Worm (Caenorhabditis elegans) whole organism, L4 larva: ENCODE results near the gene pigx-1.

Experiments used
- D1046.2 ChIP-seq: fragments of 200-800 bp; sonication (Bioruptor generic); IDR thresholded peaks from 2 replicates; pipeline ENCODE4 v1.3.6; 2022; ENCODE audit warnings: missing genetic modification characterization, missing compliant biosample characterization
- F10B5.3 ChIP-seq: sonication (generic microtip); optimal IDR thresholded peaks from 2 replicates; lab custom pipeline; 2016; ENCODE audit warnings: mild to moderate bottlenecking, missing genetic modification characterization, missing compliant biosample characterization
- F26F4.8 ChIP-seq: fragments of 200-800 bp; sonication (Bioruptor generic); conservative IDR thresholded peaks from 2 replicates; pipeline ENCODE4 v1.3.6; 2022; ENCODE audit warnings: missing genetic modification characterization, missing compliant biosample characterization
- F49E8.2 ChIP-seq: sonication (generic microtip); optimal IDR thresholded peaks from 2 replicates; lab custom pipeline; 2016; ENCODE audit warnings: missing compliant biosample characterization, mild to moderate bottlenecking, missing genetic modification characterization, borderline replicate concordance
- R02D3.7 ChIP-seq: fragments of 150-350 bp; sonication (generic microtip); optimal IDR thresholded peaks from 3 replicates; lab custom pipeline; 2014; ENCODE audit warnings: missing biosample characterization, missing genetic modification characterization
- T20F7.1 ChIP-seq: fragments of 200-800 bp; sonication (Bioruptor generic); optimal IDR thresholded peaks from 2 replicates; lab custom pipeline; 2018; ENCODE audit warnings: mild to moderate bottlenecking, missing genetic modification characterization, missing compliant biosample characterization
- aha-1 ChIP-seq: fragments of 150-350 bp; peaks from one replicate; lab custom pipeline; 2014; ENCODE audit warnings: missing biosample characterization, missing genetic modification characterization
- ama-1 ChIP-seq: fragments of 150-350 bp; optimal IDR thresholded peaks from 2 replicates; lab custom pipeline; 2014; ENCODE audit warnings: inconsistent platforms, mixed read lengths
- attf-4 ChIP-seq: sonication (generic microtip); optimal IDR thresholded peaks from 3 replicates; lab custom pipeline; 2017; ENCODE audit warnings: missing biosample characterization, missing genetic modification characterization
- ceh-20 ChIP-seq: fragments of 200-800 bp; sonication (Bioruptor generic); IDR thresholded peaks from 2 replicates; pipeline ENCODE4 v1.3.6; 2022; ENCODE audit warnings: missing genetic modification reagents, missing genetic modification characterization, missing compliant biosample characterization
- ceh-44 ChIP-seq: fragments of 200-800 bp; sonication (Bioruptor generic); IDR thresholded peaks from 2 replicates; pipeline ENCODE4 v1.3.6; 2022; ENCODE audit warnings: missing genetic modification reagents, missing genetic modification characterization, missing compliant biosample characterization
- ceh-62 ChIP-seq: sonication (generic microtip); optimal IDR thresholded peaks from 2 replicates; lab custom pipeline; 2017; ENCODE audit warnings: missing biosample characterization, missing genetic modification characterization
- ces-1 ChIP-seq: fragments of 150-350 bp; sonication (generic microtip); optimal IDR thresholded peaks from 4 replicates; lab custom pipeline; 2014; ENCODE audit warnings: missing biosample characterization, missing genetic modification reagents, missing genetic modification characterization
- ctbp-1 ChIP-seq: fragments of 200-800 bp; sonication (Bioruptor generic); IDR thresholded peaks from 2 replicates; pipeline ENCODE4 v1.3.6; 2022; ENCODE audit warnings: missing genetic modification reagents, missing genetic modification characterization, missing compliant biosample characterization
- daf-19 ChIP-seq: fragments of 200-800 bp; sonication (Bioruptor generic); conservative IDR thresholded peaks from 2 replicates; pipeline ENCODE4 v1.3.6; 2022; ENCODE audit warnings: missing genetic modification characterization, missing compliant biosample characterization
- daf-8 ChIP-seq: fragments of 200-800 bp; sonication (Bioruptor generic); IDR thresholded peaks from 2 replicates; pipeline ENCODE4 v1.3.6; 2022; ENCODE audit warnings: missing genetic modification characterization, missing compliant biosample characterization
- dmd-8 ChIP-seq: fragments of 200-800 bp; sonication (Bioruptor generic); IDR thresholded peaks from 2 replicates; pipeline ENCODE4 v1.3.6; 2022; ENCODE audit warnings: missing genetic modification characterization, missing compliant biosample characterization
- dmd-9 ChIP-seq: fragments of 200-800 bp; sonication (Bioruptor generic); IDR thresholded peaks from 2 replicates; pipeline ENCODE4 v1.3.6; 2022; ENCODE audit warnings: missing genetic modification reagents, missing genetic modification characterization, missing compliant biosample characterization
- dpl-1 ChIP-seq: fragments of 150-350 bp; optimal IDR thresholded peaks from 2 replicates; lab custom pipeline; 2014; ENCODE audit warnings: missing biosample characterization, missing genetic modification reagents, missing genetic modification characterization
- dve-1 ChIP-seq: sonication (generic microtip); optimal IDR thresholded peaks from 2 replicates; lab custom pipeline; 2017; ENCODE audit warnings: antibody characterized with exemption, mild to moderate bottlenecking, missing genetic modification characterization, missing compliant biosample characterization; ENCODE audit not compliant: insufficient read depth
- fkh-10 ChIP-seq: fragments of 150-350 bp; optimal IDR thresholded peaks from 2 replicates; lab custom pipeline; 2014; ENCODE audit warnings: missing biosample characterization, missing genetic modification reagents, missing genetic modification characterization
- fos-1 ChIP-seq: fragments of 150-350 bp; optimal IDR thresholded peaks from 2 replicates; lab custom pipeline; 2014; ENCODE audit warnings: missing biosample characterization, missing genetic modification characterization
- hif-1 ChIP-seq, 2 experiments: sonication (generic microtip); optimal IDR thresholded peaks; 2 replicates each; lab custom pipeline; 2016 to 2017; ENCODE audit warnings: missing compliant biosample characterization in 2 of 2, missing genetic modification characterization in 2 of 2, missing genetic modification reagents in 2 of 2, missing genotype in 2 of 2, mild to moderate bottlenecking in 1 of 2
- hmg-1.1 ChIP-seq: fragments of 200-800 bp; sonication (Bioruptor generic); IDR thresholded peaks from 2 replicates; pipeline ENCODE4 v1.3.6; 2022; ENCODE audit warnings: missing genetic modification reagents, missing genetic modification characterization, missing compliant biosample characterization
- lin-13 ChIP-seq: fragments of 150-350 bp; optimal IDR thresholded peaks from 2 replicates; lab custom pipeline; 2014; ENCODE audit warnings: missing biosample characterization, missing genetic modification reagents, missing genetic modification characterization
- lin-15B ChIP-seq: fragments of 150-350 bp; sonication (generic microtip); optimal IDR thresholded peaks from 3 replicates; lab custom pipeline; 2014; ENCODE audit warnings: missing biosample characterization, missing genetic modification characterization
- lin-39 ChIP-seq: fragments of 150-350 bp; optimal IDR thresholded peaks from 2 replicates; lab custom pipeline; 2014; ENCODE audit warnings: missing biosample characterization, missing genetic modification reagents, missing genetic modification characterization
- lsy-2 ChIP-seq, 2 experiments: fragments of 150-350 bp in 1 of 2; sonication (generic microtip) in 1 of 2; optimal IDR thresholded peaks; 2 replicates each; lab custom pipeline; 2014 to 2017; ENCODE audit warnings: missing biosample characterization in 2 of 2, missing genetic modification characterization in 2 of 2
- madf-5 ChIP-seq, 2 experiments: fragments of 200-800 bp; sonication (Bioruptor generic); IDR thresholded peaks; 2 replicates each; pipeline ENCODE4 v1.3.6; 2022; ENCODE audit warnings: missing compliant biosample characterization in 2 of 2, missing genetic modification characterization in 2 of 2
- mep-1 ChIP-seq: fragments of 150-350 bp; sonication (generic microtip); optimal IDR thresholded peaks from 3 replicates; lab custom pipeline; 2014; ENCODE audit warnings: missing biosample characterization, missing genetic modification characterization
- mes-2 ChIP-seq: sonication (generic microtip); optimal IDR thresholded peaks from 2 replicates; lab custom pipeline; 2016; ENCODE audit warnings: missing genotype, mild to moderate bottlenecking, missing genetic modification characterization, missing compliant biosample characterization; ENCODE audit not compliant: poor library complexity, severe bottlenecking
- mxl-3 ChIP-seq: fragments of 200-800 bp; sonication (Bioruptor generic); optimal IDR thresholded peaks from 2 replicates; lab custom pipeline; 2018; ENCODE audit warnings: mild to moderate bottlenecking, missing genetic modification characterization, missing compliant biosample characterization
- nhr-237 ChIP-seq: sonication (generic microtip); optimal IDR thresholded peaks from 2 replicates; lab custom pipeline; 2017; ENCODE audit warnings: missing biosample characterization, missing genetic modification characterization
- nhr-42 ChIP-seq: fragments of 200-800 bp; sonication (Bioruptor generic); IDR thresholded peaks from 2 replicates; pipeline ENCODE4 v1.3.6; 2022; ENCODE audit warnings: missing genetic modification characterization, missing compliant biosample characterization
- nhr-6 ChIP-seq: fragments of 150-350 bp; optimal IDR thresholded peaks from 2 replicates; lab custom pipeline; 2014; ENCODE audit warnings: missing biosample characterization, missing genetic modification characterization
- nhr-76 ChIP-seq: fragments of 150-350 bp; optimal IDR thresholded peaks from 2 replicates; lab custom pipeline; 2014; ENCODE audit warnings: missing biosample characterization, missing genetic modification characterization
- nhr-77 ChIP-seq: fragments of 150-350 bp; optimal IDR thresholded peaks from 2 replicates; lab custom pipeline; 2014; ENCODE audit warnings: missing biosample characterization, missing genetic modification characterization
- php-3 ChIP-seq: fragments of 200-800 bp; sonication (Bioruptor generic); IDR thresholded peaks from 2 replicates; pipeline ENCODE4 v1.3.6; 2022; ENCODE audit warnings: missing genetic modification reagents, missing genetic modification characterization, missing compliant biosample characterization
- rbr-2 ChIP-seq: sonication (generic microtip); optimal IDR thresholded peaks from 2 replicates; lab custom pipeline; 2016; ENCODE audit warnings: missing genotype, missing genetic modification characterization, missing compliant biosample characterization
- saeg-2 ChIP-seq: fragments of 200-800 bp; sonication (Bioruptor generic); IDR thresholded peaks from 2 replicates; pipeline ENCODE4 v1.3.6; 2022; ENCODE audit warnings: missing genetic modification reagents, missing genetic modification characterization, missing compliant biosample characterization
- set-16 ChIP-seq: fragments of 200-800 bp; sonication (Bioruptor generic); IDR thresholded peaks from 2 replicates; pipeline ENCODE4 v1.3.6; 2022; ENCODE audit warnings: missing genetic modification reagents, missing genetic modification characterization, missing compliant biosample characterization
- tag-97 ChIP-seq: fragments of 200-800 bp; sonication (Bioruptor generic); IDR thresholded peaks from 2 replicates; pipeline ENCODE4 v1.3.6; 2022; ENCODE audit warnings: missing genetic modification characterization, missing compliant biosample characterization
- tra-1 ChIP-seq: fragments of 200-800 bp; sonication (Bioruptor generic); IDR thresholded peaks from 2 replicates; pipeline ENCODE4 v1.3.6; 2022; ENCODE audit warnings: missing genetic modification reagents, missing genetic modification characterization, missing compliant biosample characterization
- zfp-2 ChIP-seq: sonication (generic microtip); optimal IDR thresholded peaks from 2 replicates; lab custom pipeline; 2016; ENCODE audit warnings: mild to moderate bottlenecking, missing genetic modification characterization, missing compliant biosample characterization
- zfp-3 ChIP-seq: fragments of 200-800 bp; sonication (Bioruptor generic); conservative IDR thresholded peaks from 2 replicates; pipeline ENCODE4 v1.3.6; 2022; ENCODE audit warnings: missing genetic modification reagents, missing genetic modification characterization, missing compliant biosample characterization
- ztf-11 ChIP-seq: fragments of 150-350 bp; optimal IDR thresholded peaks from 2 replicates; lab custom pipeline; 2014; ENCODE audit warnings: missing biosample characterization, missing genetic modification characterization

The pigx-1 gene

ce11 chrX:1064064-1064463 is 32.7 kb downstream of the pigx-1 start (continued):
- TF ChIP-seq set-16 (GFP tag; lab: Robert Waterston, UW) (peak; percentile 99), fkh-10 (no peak), F10B5.3 (tag; lab: Kevin White, UChicago) (no peak), ceh-20 (GFP tag; lab: Robert Waterston, UW) (no peak), nhr-237 (no peak), D1046.2 (GFP tag; lab: Robert Waterston, UW) (no peak), ztf-11 (tag; lab: Kevin White, UChicago) (no peak), mes-2 (tag; lab: Kevin White, UChicago) (no peak), nhr-6 (tag; lab: Kevin White, UChicago) (no peak), daf-19 (no peak), ceh-44 (GFP tag; lab: Robert Waterston, UW) (no peak), T20F7.1 (no peak), lin-13 (no peak), dve-1 (no peak), ceh-62 (tag; lab: Kevin White, UChicago) (no peak), dmd-9 (GFP tag; lab: Robert Waterston, UW) (0 out of 2 replicates have a peak, but pooled peaks have one; percentile 36), ama-1 (no peak), hif-1 (tag; optimal IDR thresholded peaks at IDR 0.05; lab: Kevin White, UChicago) (peak in 1 of 2 experiments; percentile 38), lin-15B (tag; lab: Kevin White, UChicago) (no peak), madf-5 (GFP tag; IDR thresholded peaks at IDR 0.05; lab: Robert Waterston, UW) (no peak), tra-1 (GFP tag; lab: Robert Waterston, UW) (0 out of 2 replicates have a peak, but pooled peaks have one; percentile 7), lsy-2 (tag; optimal IDR thresholded peaks at IDR 0.05; lab: Kevin White, UChicago) (peak; percentile 29 to 40), saeg-2 (no peak), mep-1 (tag; lab: Kevin White, UChicago) (peak; percentile 73), R02D3.7 (no peak), attf-4 (no peak), tag-97 (no peak), nhr-42 (GFP tag; lab: Robert Waterston, UW) (no peak), nhr-76 (tag; lab: Kevin White, UChicago) (no peak), fos-1 (tag; lab: Kevin White, UChicago) (no peak), nhr-77 (tag; lab: Kevin White, UChicago) (no peak), mxl-3 (GFP tag; lab: Kevin White, UChicago) (peak; percentile 66), lin-39 (tag; lab: Kevin White, UChicago) (peak; percentile 23), zfp-2 (tag; lab: Kevin White, UChicago) (no peak), daf-8 (GFP tag; lab: Robert Waterston, UW) (no peak), zfp-3 (no peak), dpl-1 (GFP tag; lab: Kevin White, UChicago) (no peak), dmd-8 (GFP tag; lab: Robert Waterston, UW) (no peak), hmg-1.1 (GFP tag; lab: Robert Waterston, UW) (peak; percentile 85), F49E8.2 (tag; lab: Kevin White, UChicago) (no peak)

- TF ChIP-seq php-3 (GFP tag; lab: Robert Waterston, UW) = no peak
- TF ChIP-seq F26F4.8 = no peak
- TF ChIP-seq ces-1 (GFP tag; lab: Kevin White, UChicago) = peak; percentile 81
- TF ChIP-seq rbr-2 (tag; lab: Kevin White, UChicago) = peak; percentile 15
- TF ChIP-seq aha-1 = peak; percentile 22
- no peak for TF ChIP-seq zfp-3
- TF ChIP-seq daf-8 (GFP tag; lab: Robert Waterston, UW) = no peak
- peak; percentile 63; the same call in 1 of the 2 replicates for TF ChIP-seq ctbp-1 (GFP tag; lab: Robert Waterston, UW)
- TF ChIP-seq hmg-1.1 (GFP tag; lab: Robert Waterston, UW) = peak; percentile 72; the same call in 1 of the 2 replicates
- TF ChIP-seq mep-1 (tag; lab: Kevin White, UChicago) = peak; percentile 41
- peak; percentile 35 for TF ChIP-seq fkh-10
- no peak for TF ChIP-seq nhr-77 (tag; lab: Kevin White, UChicago)
- no peak for TF ChIP-seq ceh-62 (tag; lab: Kevin White, UChicago)
- TF ChIP-seq, all 104 proteins: peak for 7
These were observed 34.3 kb downstream of the pigx-1 start, which contains the start of gene unc-1 for ce11 chrX:1062403-1063073. unc-1 (minus strand) TSS chrX:1062453.
